Worm (Caenorhabditis elegans) whole organism, midembryonic: ENCODE data around the gene F54D12.1.
"Not testable (repeated sequence)": the region's sequence is repeated elsewhere in the genome, so short reads cannot be mapped to it uniquely, and the experiment has no call there.

Experiments
- T22C8.4 ChIP-seq: fragments of 200-800 bp; sonication (Bioruptor generic); IDR thresholded peaks from 2 replicates; pipeline ENCODE4 v1.3.6; 2022; ENCODE audit warnings: missing genetic modification characterization, missing compliant biosample characterization
- cog-1 ChIP-seq: sonication (generic microtip); optimal IDR thresholded peaks from 2 replicates; lab custom pipeline; 2016; ENCODE audit warnings: missing genetic modification characterization, missing compliant biosample characterization
- flt-1 ChIP-seq: fragments of 200-800 bp; sonication (Bioruptor generic); IDR thresholded peaks from 2 replicates; pipeline ENCODE4 v1.3.6; 2022; ENCODE audit warnings: missing genetic modification characterization, missing compliant biosample characterization
- klf-2 ChIP-seq: fragments of 200-800 bp; sonication (Bioruptor generic); conservative IDR thresholded peaks from 2 replicates; pipeline ENCODE4 v1.3.6; 2022; ENCODE audit warnings: missing genetic modification reagents, missing genetic modification characterization, missing compliant biosample characterization
- med-1 ChIP-seq: sonication (generic microtip); optimal IDR thresholded peaks from 2 replicates; lab custom pipeline; 2017; ENCODE audit warnings: missing genetic modification characterization, mild to moderate bottlenecking, missing compliant biosample characterization, antibody characterized with exemption, missing genetic modification reagents; ENCODE audit not compliant: insufficient read depth
- ref-1 ChIP-seq: fragments of 200-800 bp; sonication (Bioruptor generic); conservative IDR thresholded peaks from 2 replicates; pipeline ENCODE4 v1.3.6; 2022; ENCODE audit warnings: missing genetic modification reagents, missing genetic modification characterization, missing compliant biosample characterization
- tab-1 ChIP-seq: fragments of 200-800 bp; sonication (Bioruptor generic); IDR thresholded peaks from 2 replicates; pipeline ENCODE4 v1.3.6; 2022; ENCODE audit warnings: missing genetic modification characterization, missing compliant biosample characterization
- ztf-23 ChIP-seq: fragments of 200-800 bp; sonication (Bioruptor generic); IDR thresholded peaks from 2 replicates; pipeline ENCODE4 v1.3.6; 2022; ENCODE audit warnings: missing genetic modification reagents, missing genetic modification characterization, missing compliant biosample characterization
- ztf-29 ChIP-seq: fragments of 200-800 bp; sonication (Bioruptor generic); IDR thresholded peaks from 2 replicates; pipeline ENCODE4 v1.3.6; 2022; ENCODE audit warnings: missing genetic modification reagents, missing genetic modification characterization, missing compliant biosample characterization

The F54D12.1 gene

DNA sequence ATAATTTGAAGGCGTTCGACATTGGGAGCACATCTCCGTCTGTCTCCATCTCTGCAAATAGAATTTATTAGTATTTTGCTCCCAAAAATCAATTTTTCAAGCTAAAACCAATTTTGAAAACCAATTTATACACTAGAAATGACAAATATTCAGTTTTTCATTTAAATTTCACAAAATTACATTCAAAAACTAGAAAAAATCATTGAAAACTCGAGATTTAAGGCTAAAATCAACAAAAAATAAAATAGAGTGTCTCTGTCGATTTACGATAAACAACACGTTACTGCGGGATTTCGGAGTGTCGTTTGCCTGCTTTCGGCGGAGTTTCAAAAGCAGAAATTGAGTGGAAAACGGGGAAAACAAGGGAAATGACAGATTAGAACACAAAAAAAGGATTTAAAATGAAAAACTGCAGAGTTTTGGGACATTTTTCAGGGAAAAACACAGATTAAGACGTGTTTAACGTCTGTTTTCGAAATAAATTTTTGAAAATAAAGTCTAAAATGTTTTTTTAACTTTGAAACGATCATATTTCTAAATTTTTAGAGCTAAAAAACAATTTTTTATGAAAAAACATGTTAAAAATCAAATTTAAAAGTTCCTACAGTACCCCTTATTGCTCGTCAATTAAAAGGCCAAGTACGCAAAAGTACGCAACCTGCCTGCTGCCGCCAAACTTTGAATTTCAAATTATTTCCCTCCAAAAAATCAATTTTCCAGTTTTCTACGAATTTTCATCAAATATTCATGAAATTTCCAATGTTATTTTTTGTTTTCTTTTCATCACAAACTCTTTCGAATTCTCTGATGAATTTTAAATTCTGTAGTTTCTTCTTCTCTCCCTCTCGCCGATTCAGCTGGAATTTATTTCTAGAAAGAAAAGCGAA, 37.5 kb downstream of the F54D12.1 start, which contains the start of gene nol-6:
Gene nol-6 (minus strand): TSS at position 51 of the 887 bp plus-strand sequence.
- TF ChIP-seq klf-2 (GFP tag; lab: Robert Waterston, UW) (no peak), med-1 (no peak), flt-1 (GFP tag; lab: Robert Waterston, UW) (peak; percentile 36; the same call in 1 of the 2 replicates), ztf-23 (GFP tag; lab: Robert Waterston, UW) (no peak)

DNA sequence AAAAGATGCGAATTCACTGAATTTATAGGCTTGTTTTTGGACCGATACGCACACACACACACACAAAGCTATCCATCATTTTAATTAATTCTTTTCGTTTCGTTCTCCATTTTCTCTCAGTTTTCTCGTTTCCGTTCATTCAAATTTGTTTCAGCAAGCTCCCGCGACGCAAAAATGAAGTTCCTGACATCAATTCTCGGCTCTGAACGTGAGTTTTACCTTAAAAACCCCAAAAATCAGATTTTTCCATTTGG, 38.1 kb downstream of the F54D12.1 start, which contains the start of gene Y51H7C.3:
Gene Y51H7C.3 (plus strand): TSS at position 155 of the 254 bp plus-strand sequence.
- TF ChIP-seq klf-2 (GFP tag; lab: Robert Waterston, UW) (no peak), T22C8.4 (GFP tag; lab: Robert Waterston, UW) (no peak), med-1 (no peak), tab-1 (GFP tag; lab: Robert Waterston, UW) (no peak), ztf-29 (GFP tag; lab: Robert Waterston, UW) (no peak), ref-1 (no peak), flt-1 (GFP tag; lab: Robert Waterston, UW) (no peak), ztf-23 (GFP tag; lab: Robert Waterston, UW) (no peak), cog-1 (tag; lab: Kevin White, UChicago) (no peak)

DNA sequence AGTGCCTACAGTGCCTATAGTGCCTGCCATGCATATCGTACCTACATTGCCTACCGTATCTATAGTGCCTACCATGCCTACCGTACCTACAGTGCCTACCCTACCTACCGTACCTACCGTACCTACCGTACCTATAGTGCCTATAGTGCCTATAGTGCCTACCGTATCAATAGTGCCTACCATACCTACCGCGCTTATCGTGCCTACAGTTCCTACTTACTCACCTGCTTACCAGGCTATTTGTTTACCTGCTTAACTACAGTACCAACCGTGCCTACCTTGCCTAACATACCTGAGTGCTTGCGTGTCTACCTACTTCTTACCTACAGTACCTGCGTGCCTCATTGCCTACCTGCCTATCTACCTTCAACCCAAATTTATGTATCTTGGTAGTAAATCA, 41.3 kb downstream of the F54D12.1 start:
- TF ChIP-seq T22C8.4 (GFP tag; lab: Robert Waterston, UW) (no peak), cog-1 (tag; lab: Kevin White, UChicago) (no peak), flt-1 (GFP tag; lab: Robert Waterston, UW) (no peak), ztf-23 (GFP tag; lab: Robert Waterston, UW) (no peak), med-1 (no peak), klf-2 (GFP tag; lab: Robert Waterston, UW) (no peak), ztf-29 (GFP tag; lab: Robert Waterston, UW) (no peak), tab-1 (GFP tag; lab: Robert Waterston, UW) (no peak), ref-1 (no peak)

DNA sequence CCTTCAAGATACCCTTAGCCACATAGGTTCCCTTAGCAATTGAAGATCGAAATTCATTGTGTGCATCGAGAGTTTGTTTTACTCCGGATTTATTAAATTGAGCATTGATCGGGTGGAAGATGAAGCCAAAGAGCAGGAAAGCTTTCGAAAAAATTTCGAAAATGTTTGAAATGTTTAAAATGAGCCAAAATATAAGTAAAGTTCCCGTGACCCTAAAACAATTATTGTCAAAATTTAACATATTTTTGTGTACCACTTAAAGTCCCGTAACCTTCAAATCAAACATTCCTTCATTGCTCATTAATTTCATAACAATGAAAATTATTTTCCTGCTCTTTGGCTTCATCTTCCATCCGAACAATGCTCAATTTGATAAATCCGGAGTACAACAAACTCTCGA, 44.7 kb downstream of the F54D12.1 start, which contains the start of gene scl-17:
Gene scl-17 (plus strand): TSS at position 301 of the 400 bp plus-strand sequence.
- TF ChIP-seq ztf-29 (GFP tag; lab: Robert Waterston, UW) = no peak
- no peak for TF ChIP-seq T22C8.4 (GFP tag; lab: Robert Waterston, UW)
- TF ChIP-seq med-1 = no peak
- TF ChIP-seq cog-1 (tag; lab: Kevin White, UChicago) = no peak
- TF ChIP-seq ztf-23 (GFP tag; lab: Robert Waterston, UW) = no peak
- no peak for TF ChIP-seq klf-2 (GFP tag; lab: Robert Waterston, UW)
- TF ChIP-seq ref-1 = no peak

DNA sequence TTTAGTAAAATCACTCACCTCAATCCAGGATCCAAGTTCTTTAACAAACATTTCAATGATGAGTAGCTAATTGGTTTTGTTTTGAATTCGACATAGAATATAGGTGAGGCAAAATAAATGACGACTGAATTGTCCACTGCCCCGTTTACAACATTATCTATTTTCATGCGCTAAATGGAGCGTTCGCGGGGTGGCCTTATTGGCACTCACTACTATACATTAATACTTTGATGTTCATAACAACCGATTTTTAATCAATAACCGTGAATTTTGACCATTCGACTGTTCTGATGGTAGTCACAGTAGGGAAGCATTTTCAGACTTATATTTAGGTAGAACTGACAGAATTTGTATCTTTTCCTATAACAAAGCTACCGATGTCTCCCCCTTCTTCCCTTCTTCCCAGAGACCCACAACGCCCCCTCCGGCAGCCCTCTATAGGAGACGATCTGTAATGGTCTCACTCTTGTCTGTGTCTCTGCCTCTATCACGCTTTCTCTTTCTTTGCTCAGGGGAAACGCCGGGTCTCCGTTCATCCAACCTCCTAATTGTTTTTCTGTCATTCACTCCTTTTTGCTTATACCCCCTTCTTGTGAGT, 46.6 kb downstream of the F54D12.1 start, which contains the start of gene Y51H7C.12:
Gene Y51H7C.12 (minus strand): TSS at position 51 of the 598 bp plus-strand sequence.
- TF ChIP-seq ztf-29 (GFP tag; lab: Robert Waterston, UW); med-1; T22C8.4 (GFP tag; lab: Robert Waterston, UW): not testable (repeated sequence)
